Fruit fly (Drosophila melanogaster) whole organism, embryonic: Measurements from ENCODE around the gene Hrd3.

Source experiments
- CG10209 ChIP-seq: fragments of 200-800 bp; sonication (Bioruptor generic); optimal IDR thresholded peaks from 3 replicates; lab custom pipeline; 2017; ENCODE audit warnings: missing biosample characterization, mild to moderate bottlenecking, missing genetic modification characterization, missing genetic modification reagents
- CG13296 ChIP-seq: fragments of 200-800 bp; sonication (Bioruptor generic); optimal IDR thresholded peaks from 3 replicates; lab custom pipeline; 2018; ENCODE audit warnings: missing biosample characterization, mild to moderate bottlenecking, missing genetic modification characterization
- CG13624 ChIP-seq: fragments of 200-800 bp; sonication (Bioruptor generic); optimal IDR thresholded peaks from 2 replicates; lab custom pipeline; 2016; ENCODE audit warnings: missing biosample characterization, missing genetic modification characterization
- CG14441 ChIP-seq: fragments of 200-800 bp; sonication (Bioruptor generic); IDR thresholded peaks from 2 replicates; pipeline ENCODE4 v1.3.6; 2022; ENCODE audit warnings: missing biosample characterization, missing genetic modification characterization
- CG14860 ChIP-seq: fragments of 200-800 bp; sonication (Bioruptor generic); IDR thresholded peaks from 3 replicates; pipeline ENCODE4 v1.3.6; 2022; ENCODE audit warnings: missing biosample characterization, missing genetic modification characterization; ENCODE audit not compliant: partially characterized antibody
- CG15073 ChIP-seq: fragments of 200-800 bp; sonication (Bioruptor generic); optimal IDR thresholded peaks from 2 replicates; lab custom pipeline; 2016; ENCODE audit warnings: missing biosample characterization, missing genetic modification characterization
- CG1792 ChIP-seq: fragments of 200-800 bp; sonication (Bioruptor generic); optimal IDR thresholded peaks from 2 replicates; lab custom pipeline; 2016; ENCODE audit warnings: missing biosample characterization, missing genetic modification characterization
- CG2712 ChIP-seq: fragments of 200-800 bp; optimal IDR thresholded peaks from 3 replicates; lab custom pipeline; 2019; ENCODE audit warnings: missing biosample characterization, mild to moderate bottlenecking, missing genetic modification characterization, moderate library complexity
- CG2889 ChIP-seq: fragments of 200-800 bp; sonication (Bioruptor generic); IDR thresholded peaks from 3 replicates; pipeline ENCODE4 v1.3.6; 2022; ENCODE audit warnings: missing biosample characterization, missing genetic modification characterization
- CG30403 ChIP-seq: fragments of 200-800 bp; sonication (Bioruptor generic); optimal IDR thresholded peaks from 3 replicates; lab custom pipeline; 2016; ENCODE audit warnings: missing biosample characterization, missing genetic modification characterization
- CG31365 ChIP-seq: fragments of 200-800 bp; sonication (Bioruptor generic); optimal IDR thresholded peaks from 2 replicates; lab custom pipeline; 2018; ENCODE audit warnings: missing biosample characterization, mild to moderate bottlenecking, missing genetic modification characterization
- CG3281 ChIP-seq: fragments of 200-800 bp; sonication (Bioruptor generic); optimal IDR thresholded peaks from 3 replicates; lab custom pipeline; 2017; ENCODE audit warnings: missing biosample characterization, mild to moderate bottlenecking, missing genetic modification characterization
- CG3407 ChIP-seq: fragments of 200-800 bp; sonication (Bioruptor generic); optimal IDR thresholded peaks from 2 replicates; lab custom pipeline; 2018; ENCODE audit warnings: missing biosample characterization, mild to moderate bottlenecking, missing genetic modification characterization
- CG3726 ChIP-seq: fragments of 200-800 bp; sonication (Bioruptor generic); IDR thresholded peaks from 3 replicates; pipeline ENCODE4, ENCODE4 v1.3.6; 2022; ENCODE audit warnings: missing biosample characterization, missing genetic modification characterization
- CG4404 ChIP-seq: fragments of 200-800 bp; sonication (Bioruptor generic); IDR thresholded peaks from 2 replicates; pipeline ENCODE4 v1.3.6; 2022; ENCODE audit warnings: missing biosample characterization, missing genetic modification characterization
- CG7987 ChIP-seq: fragments of 200-800 bp; sonication (Bioruptor generic); optimal IDR thresholded peaks from 2 replicates; lab custom pipeline; 2018; ENCODE audit warnings: missing biosample characterization, mild to moderate bottlenecking, missing genetic modification characterization, moderate library complexity
- CG8924 ChIP-seq: fragments of 200-800 bp; optimal IDR thresholded peaks from 3 replicates; lab custom pipeline; 2019; ENCODE audit warnings: missing biosample characterization, mild to moderate bottlenecking, missing genetic modification characterization, moderate library complexity
- Camta ChIP-seq: fragments of 200-800 bp; sonication (Bioruptor generic); optimal IDR thresholded peaks from 2 replicates; lab custom pipeline; 2016; ENCODE audit warnings: missing biosample characterization, missing genetic modification characterization
- E2f1 ChIP-seq: fragments of 200-800 bp; sonication (Bioruptor generic); IDR thresholded peaks from 2 replicates; pipeline ENCODE4 v1.3.6; 2022; ENCODE audit warnings: missing biosample characterization, missing genetic modification characterization
- HHEX ChIP-seq: fragments of 200-800 bp; sonication (Bioruptor generic); optimal IDR thresholded peaks from 3 replicates; lab custom pipeline; 2017; ENCODE audit warnings: missing biosample characterization, mild to moderate bottlenecking, missing genetic modification characterization, missing genetic modification reagents
- HLH3B ChIP-seq: fragments of 200-800 bp; sonication (Bioruptor generic); IDR thresholded peaks from 2 replicates; pipeline ENCODE4 v1.3.6; 2022; ENCODE audit warnings: missing biosample characterization, missing genetic modification characterization
- Hand ChIP-seq: fragments of 200-800 bp; sonication (Bioruptor generic); optimal IDR thresholded peaks from 2 replicates; lab custom pipeline; 2017; ENCODE audit warnings: mild to moderate bottlenecking, missing biosample characterization, missing genetic modification reagents, missing genetic modification characterization
- MTF-1 ChIP-seq: fragments of 200-800 bp; sonication (Bioruptor generic); optimal IDR thresholded peaks from 2 replicates; lab custom pipeline; 2018; ENCODE audit warnings: missing biosample characterization, mild to moderate bottlenecking, missing genetic modification characterization, borderline replicate concordance
- Opbp ChIP-seq: fragments of 200-800 bp; sonication (Bioruptor generic); IDR thresholded peaks from 3 replicates; pipeline ENCODE4 v1.3.6; 2022; ENCODE audit warnings: missing biosample characterization, missing genetic modification characterization; ENCODE audit not compliant: partially characterized antibody
- Pdp1 ChIP-seq, 2 experiments: fragments of 200-800 bp; sonication (Bioruptor generic); optimal IDR thresholded peaks; 3 replicates each; lab custom pipeline; 2016; ENCODE audit warnings: missing biosample characterization in 2 of 2, missing genetic modification characterization in 2 of 2, mild to moderate bottlenecking in 1 of 2, moderate library complexity in 1 of 2
- Scr ChIP-seq: fragments of 200-800 bp; sonication (Bioruptor generic); IDR thresholded peaks from 2 replicates; pipeline ENCODE4 v1.3.6; 2022; ENCODE audit warnings: missing biosample characterization, missing genetic modification characterization; ENCODE audit not compliant: partially characterized antibody
- Ssrp ChIP-seq: fragments of 200-800 bp; sonication (Bioruptor generic); optimal IDR thresholded peaks from 2 replicates; lab custom pipeline; 2018; ENCODE audit warnings: missing biosample characterization, mild to moderate bottlenecking, missing genetic modification characterization, moderate library complexity
- amos ChIP-seq: fragments of 200-800 bp; sonication (Bioruptor generic); IDR thresholded peaks from 2 replicates; pipeline ENCODE4 v1.3.6; 2022; ENCODE audit warnings: missing biosample characterization, missing genetic modification characterization; ENCODE audit not compliant: partially characterized antibody
- ara ChIP-seq: fragments of 200-800 bp; sonication (Bioruptor generic); IDR thresholded peaks from 2 replicates; pipeline ENCODE4 v1.3.6; 2022; ENCODE audit warnings: missing biosample characterization, missing genetic modification characterization
- bowl ChIP-seq: fragments of 200-800 bp; sonication (Bioruptor generic); IDR thresholded peaks from 2 replicates; pipeline ENCODE4 v1.3.6; 2022; ENCODE audit warnings: missing biosample characterization, missing genetic modification characterization
- caup ChIP-seq: fragments of 200-800 bp; sonication (Bioruptor generic); optimal IDR thresholded peaks from 3 replicates; lab custom pipeline; 2017; ENCODE audit warnings: missing biosample characterization, mild to moderate bottlenecking, missing genetic modification characterization, moderate library complexity; ENCODE audit not compliant: severe bottlenecking
- da ChIP-seq: fragments of 200-800 bp; sonication (Bioruptor generic); optimal IDR thresholded peaks from 2 replicates; lab custom pipeline; 2016; ENCODE audit warnings: missing biosample characterization, missing genetic modification characterization
- disco-r ChIP-seq: fragments of 200-800 bp; sonication (Bioruptor generic); optimal IDR thresholded peaks from 2 replicates; lab custom pipeline; 2016; ENCODE audit warnings: missing biosample characterization, missing genetic modification characterization
- dpn ChIP-seq, 2 experiments: fragments of 200-800 bp; sonication (Bioruptor generic); optimal IDR thresholded peaks; 3 replicates each; lab custom pipeline; 2016; ENCODE audit warnings: missing biosample characterization in 2 of 2, missing genetic modification characterization in 2 of 2
- ems ChIP-seq: fragments of 200-800 bp; sonication (Bioruptor generic); optimal IDR thresholded peaks from 3 replicates; lab custom pipeline; 2016; ENCODE audit warnings: missing biosample characterization, missing genetic modification characterization
- gcm ChIP-seq: fragments of 200-800 bp; sonication (Bioruptor generic); optimal IDR thresholded peaks from 2 replicates; lab custom pipeline; 2019; ENCODE audit warnings: missing biosample characterization, mild to moderate bottlenecking, missing genetic modification characterization, moderate library complexity
- gro ChIP-seq: fragments of 200-800 bp; sonication (Bioruptor generic); optimal IDR thresholded peaks from 2 replicates; lab custom pipeline; 2016; ENCODE audit warnings: missing biosample characterization, missing genetic modification characterization
- insv ChIP-seq, 2 experiments: fragments of 200-800 bp; sonication (Bioruptor generic); optimal IDR thresholded peaks; 3 replicates each; lab custom pipeline; 2016 to 2018; ENCODE audit warnings: missing biosample characterization in 2 of 2, missing genetic modification characterization in 2 of 2
- knrl ChIP-seq: fragments of 200-800 bp; sonication (Bioruptor generic); IDR thresholded peaks from 3 replicates; pipeline ENCODE4 v1.3.6; 2022; ENCODE audit warnings: missing biosample characterization, missing genetic modification characterization; ENCODE audit not compliant: partially characterized antibody
- lov ChIP-seq, 2 experiments: fragments of 200-800 bp in 1 of 2; fragments of >200 bp in 1 of 2; sonication (Bioruptor generic) in 1 of 2; IDR thresholded peaks in 1 of 2; optimal IDR thresholded peaks in 1 of 2; 2 replicates in 1 of 2; 3 replicates in 1 of 2; pipeline versions ENCODE4 v1.3.6 to Lab custom; 2017 to 2022; ENCODE audit warnings: missing biosample characterization in 1 of 2, missing genetic modification characterization in 1 of 2
- mam ChIP-seq: fragments of 200-800 bp; sonication (Bioruptor generic); optimal IDR thresholded peaks from 3 replicates; lab custom pipeline; 2016; ENCODE audit warnings: missing biosample characterization, missing genetic modification characterization
- org-1 ChIP-seq: fragments of 200-800 bp; sonication (Bioruptor generic); optimal IDR thresholded peaks from 2 replicates; lab custom pipeline; 2017; ENCODE audit warnings: missing biosample characterization, missing genetic modification characterization
- ro ChIP-seq: fragments of 200-800 bp; sonication (Bioruptor generic); IDR thresholded peaks from 2 replicates; pipeline ENCODE4 v1.3.6; 2022; ENCODE audit warnings: missing biosample characterization, missing genetic modification characterization
- salm ChIP-seq: fragments of 200-800 bp; sonication (Bioruptor generic); optimal IDR thresholded peaks from 2 replicates; lab custom pipeline; 2018; ENCODE audit warnings: missing biosample characterization, mild to moderate bottlenecking, missing genetic modification characterization
- sd ChIP-seq: fragments of 200-800 bp; sonication (Bioruptor generic); optimal IDR thresholded peaks from 3 replicates; lab custom pipeline; 2018; ENCODE audit warnings: missing biosample characterization, mild to moderate bottlenecking, missing genetic modification characterization, moderate library complexity
- tna ChIP-seq: fragments of 200-800 bp; sonication (Bioruptor generic); IDR thresholded peaks from 2 replicates; pipeline ENCODE4 v1.3.6; 2022; ENCODE audit warnings: missing biosample characterization, missing genetic modification characterization; ENCODE audit not compliant: partially characterized antibody
- tx ChIP-seq: fragments of 200-800 bp; sonication (Bioruptor generic); optimal IDR thresholded peaks from 2 replicates; lab custom pipeline; 2016; ENCODE audit warnings: missing biosample characterization, missing genetic modification characterization
- zfh1 ChIP-seq: fragments of 200-800 bp; sonication (Bioruptor generic); IDR thresholded peaks from 3 replicates; pipeline ENCODE4 v1.3.6; 2022; ENCODE audit warnings: missing biosample characterization, missing genetic modification characterization

The Hrd3 gene

DNA sequence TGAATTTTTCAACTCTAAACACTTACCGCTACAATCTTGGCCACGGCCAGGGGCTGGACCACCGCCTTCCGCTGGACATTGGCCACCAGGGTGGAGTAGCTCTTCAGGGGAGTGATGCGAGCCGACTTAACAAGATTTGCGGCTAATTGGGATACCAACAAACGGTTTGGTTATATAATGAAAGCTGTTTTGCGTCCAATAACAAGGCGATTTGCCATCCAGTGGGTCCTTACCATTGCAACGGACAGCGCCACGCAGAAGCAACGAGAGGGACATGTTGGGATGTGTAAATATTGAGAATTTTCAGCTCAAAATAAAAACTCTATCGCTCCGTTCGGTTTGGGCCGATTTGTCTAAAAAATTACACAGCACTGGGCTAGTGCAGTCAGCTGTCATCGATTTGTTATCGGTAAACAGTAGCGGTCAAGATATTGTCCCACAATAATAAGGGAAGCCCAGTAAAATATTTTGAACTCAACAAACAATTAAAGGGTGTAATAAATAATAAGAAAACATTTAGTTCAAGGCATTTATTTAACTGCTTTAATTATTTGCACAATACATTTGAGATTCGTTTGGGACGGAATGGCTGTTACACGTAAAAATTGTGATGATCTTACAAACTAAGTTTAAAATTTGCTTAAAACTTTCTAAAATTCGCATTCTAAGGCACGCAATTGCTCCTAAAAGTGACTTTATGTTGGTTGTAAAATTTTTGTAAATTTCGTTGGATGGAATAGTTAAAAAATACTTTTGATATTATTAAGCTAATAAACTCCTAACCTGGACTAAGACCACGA is 2.1 kb upstream of the Hrd3 start, which contains the start of gene SdhD (continued):
- no peak for TF ChIP-seq lov (optimal IDR thresholded peaks at IDR 0.05; lab: Kevin White, UChicago)
- no peak for TF ChIP-seq lov (GFP tag; IDR thresholded peaks at IDR 0.05; lab: Robert Waterston, UW)
- no peak for TF ChIP-seq salm (tag; lab: Kevin White, UChicago)
- no peak for TF ChIP-seq Ssrp
- TF ChIP-seq Pdp1 (GFP tag; optimal IDR thresholded peaks at IDR 0.05; lab: Kevin White, UChicago): peak; percentile 15 to 98
- peak; percentile 53 for TF ChIP-seq Scr (GFP tag; lab: Robert Waterston, UW)
- TF ChIP-seq CG14860: 0 out of 3 replicates have a peak, but pooled peaks have one; percentile 7
- TF ChIP-seq CG3281 (GFP tag; lab: Kevin White, UChicago): no peak
- no peak for TF ChIP-seq CG31365 (tag; lab: Kevin White, UChicago)
- TF ChIP-seq CG8924 (tag; lab: Kevin White, UChicago): no peak
- TF ChIP-seq CG13296 (GFP tag; lab: Kevin White, UChicago): peak; percentile 15
- no peak for TF ChIP-seq sd
- no peak for TF ChIP-seq MTF-1
- TF ChIP-seq gcm (GFP tag; lab: Kevin White, UChicago): no peak
- peak; percentile 40 for TF ChIP-seq CG7987 (GFP tag; lab: Kevin White, UChicago)
- TF ChIP-seq zfh1: no peak
- TF ChIP-seq org-1 (GFP tag; lab: Kevin White, UChicago): no peak
- TF ChIP-seq ems (GFP tag; lab: Kevin White, UChicago): peak; percentile 40
- TF ChIP-seq ro (GFP tag; lab: Robert Waterston, UW): no peak
- peak; percentile 47 for TF ChIP-seq mam (GFP tag; lab: Kevin White, UChicago)
- peak; percentile 49 for TF ChIP-seq tna (GFP tag; lab: Robert Waterston, UW)
- no peak for TF ChIP-seq CG3407 (GFP tag; lab: Kevin White, UChicago)
- TF ChIP-seq CG15073 (GFP tag; lab: Kevin White, UChicago): peak; percentile 99
- no peak for TF ChIP-seq Hand (GFP tag; lab: Kevin White, UChicago)
- TF ChIP-seq Camta: peak; percentile 24
- no peak for TF ChIP-seq CG10209 (GFP tag; lab: Kevin White, UChicago)
- TF ChIP-seq E2f1 (GFP tag; lab: Robert Waterston, UW): no peak
- TF ChIP-seq CG1792 (GFP tag; lab: Kevin White, UChicago): no peak
- TF ChIP-seq HLH3B (GFP tag; lab: Robert Waterston, UW): no peak
- peak; percentile 24 for TF ChIP-seq CG2712 (tag; lab: Kevin White, UChicago)
- TF ChIP-seq ara (GFP tag; lab: Robert Waterston, UW): 0 out of 2 replicates have a peak, but pooled peaks have one; percentile 42
- no peak for TF ChIP-seq CG4404 (GFP tag; lab: Robert Waterston, UW)
- no peak for TF ChIP-seq bowl (GFP tag; lab: Robert Waterston, UW)
- no peak for TF ChIP-seq da
- no peak for TF ChIP-seq caup (GFP tag; lab: Kevin White, UChicago)
- no peak for TF ChIP-seq tx
- peak; percentile 28 to 46 for TF ChIP-seq dpn (GFP tag; optimal IDR thresholded peaks at IDR 0.05; lab: Kevin White, UChicago)
- no peak for TF ChIP-seq CG14441
- no peak for TF ChIP-seq disco-r (GFP tag; lab: Kevin White, UChicago)
- no peak for TF ChIP-seq HHEX (GFP tag; lab: Kevin White, UChicago)
- peak; percentile 19 for TF ChIP-seq CG30403 (GFP tag; lab: Kevin White, UChicago)
- TF ChIP-seq CG3726 (GFP tag; lab: Robert Waterston, UW): no peak
- peak; percentile 58; the same call in 1 of the 2 replicates for TF ChIP-seq amos (GFP tag; lab: Robert Waterston, UW)
- peak; percentile 15 for TF ChIP-seq CG13624 (GFP tag; lab: Kevin White, UChicago)
- no peak for TF ChIP-seq CG2889 (GFP tag; lab: Robert Waterston, UW)
- TF ChIP-seq gro (GFP tag; lab: Kevin White, UChicago): no peak
- no peak for TF ChIP-seq knrl
- peak; percentile 58; the same call in 2 of the 3 replicates for TF ChIP-seq Opbp (GFP tag; lab: Robert Waterston, UW)
- no peak for TF ChIP-seq insv (GFP tag; optimal IDR thresholded peaks at IDR 0.05; lab: Kevin White, UChicago)
